Fruit fly (Drosophila melanogaster) whole organism: ENCODE results near the gene RpL34a.

Experiments
- CG8478 ChIP-seq: fragments of >200 bp; optimal IDR thresholded peaks from 2 replicates; lab custom pipeline; 2018; ENCODE audit warnings: inconsistent platforms
- EcR ChIP-seq, 2 experiments: fragments of >200 bp; optimal IDR thresholded peaks; 2 replicates each; lab custom pipeline; 2017; ENCODE audit warnings: missing biosample characterization in 2 of 2, missing genetic modification characterization in 2 of 2, missing genetic modification reagents in 2 of 2
- pan ChIP-seq: fragments of >200 bp; optimal IDR thresholded peaks from 2 replicates; lab custom pipeline; 2017
- psq ChIP-seq: fragments of >200 bp; optimal IDR thresholded peaks from 2 replicates; lab custom pipeline; 2017

DNA sequence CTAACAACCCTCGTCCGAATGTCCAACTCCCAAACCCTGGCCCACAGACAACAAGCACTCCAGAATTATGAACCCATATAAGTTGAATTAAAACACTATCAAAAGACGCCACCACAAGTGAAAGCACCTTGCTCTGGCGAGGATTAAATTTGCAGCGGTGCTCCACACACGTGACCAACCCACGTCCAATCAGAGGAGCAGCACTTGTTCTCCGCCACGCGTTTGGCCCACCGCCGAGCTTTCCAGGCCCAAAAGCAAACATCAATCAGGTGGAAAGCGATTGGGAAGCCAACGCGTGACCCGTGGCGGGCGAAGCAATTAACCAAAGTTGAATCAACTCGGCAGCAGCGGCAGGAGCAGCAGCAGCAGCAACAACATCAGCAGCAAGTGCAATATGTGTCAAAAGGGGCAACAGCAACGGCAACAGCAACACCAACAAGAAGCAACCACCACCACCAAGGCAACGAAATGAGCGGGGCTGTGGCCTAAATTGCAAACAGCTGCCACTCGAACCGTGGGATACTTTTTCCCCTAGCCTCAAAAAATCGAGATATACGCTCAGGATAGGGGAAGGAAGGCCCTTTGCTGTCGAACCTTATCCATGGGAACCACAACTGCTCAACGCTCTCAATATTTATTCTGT lies 27.0 kb downstream of the RpL34a start:
- TF ChIP-seq psq (lab: Kevin White, UChicago) = no peak
- no peak for TF ChIP-seq pan (lab: Kevin White, UChicago)
- TF ChIP-seq CG8478 = no peak
- no peak for TF ChIP-seq EcR (GFP tag; optimal IDR thresholded peaks at IDR 0.05; lab: Kevin White, UChicago)
